Fruit fly (Drosophila melanogaster) whole organism, embryonic: Measurements from ENCODE around the gene Cyp313a5.

ENCODE experiments used
- Adf1 ChIP-seq: fragments of 200-800 bp; sonication (Bioruptor generic); IDR thresholded peaks from 2 replicates; pipeline ENCODE4 v1.3.6; 2022; ENCODE audit warnings: missing biosample characterization, missing genetic modification characterization
- Atf-2 ChIP-seq: fragments of 200-800 bp; sonication (Bioruptor generic); optimal IDR thresholded peaks from 2 replicates; lab custom pipeline; 2016; ENCODE audit warnings: missing biosample characterization, missing genetic modification characterization
- CG10147 ChIP-seq: fragments of 200-800 bp; sonication (Bioruptor generic); optimal IDR thresholded peaks from 2 replicates; lab custom pipeline; 2019; ENCODE audit warnings: missing biosample characterization, mild to moderate bottlenecking, missing genetic modification characterization, moderate library complexity
- CG11695 ChIP-seq: fragments of 200-800 bp; sonication (Bioruptor generic); IDR thresholded peaks from 3 replicates; pipeline ENCODE4 v1.3.6; 2022; ENCODE audit warnings: missing biosample characterization, missing genetic modification characterization
- CG11696 ChIP-seq: fragments of 200-800 bp; sonication (Bioruptor generic); IDR thresholded peaks from 2 replicates; pipeline ENCODE4 v1.3.6; 2022; ENCODE audit warnings: missing biosample characterization, missing genetic modification characterization
- CG11723 ChIP-seq: fragments of 200-800 bp; sonication (Bioruptor generic); optimal IDR thresholded peaks from 2 replicates; lab custom pipeline; 2017; ENCODE audit warnings: missing biosample characterization, mild to moderate bottlenecking, missing genetic modification characterization
- CG17385 ChIP-seq: fragments of 200-800 bp; sonication (Bioruptor generic); optimal IDR thresholded peaks from 3 replicates; lab custom pipeline; 2018; ENCODE audit warnings: missing biosample characterization, mild to moderate bottlenecking, missing genetic modification characterization
- CG17568 ChIP-seq: fragments of 200-800 bp; sonication (Bioruptor generic); optimal IDR thresholded peaks from 2 replicates; lab custom pipeline; 2018; ENCODE audit warnings: missing biosample characterization, mild to moderate bottlenecking, missing genetic modification characterization, moderate library complexity
- CG2889 ChIP-seq: fragments of 200-800 bp; sonication (Bioruptor generic); IDR thresholded peaks from 3 replicates; pipeline ENCODE4 v1.3.6; 2022; ENCODE audit warnings: missing biosample characterization, missing genetic modification characterization
- CG31365 ChIP-seq: fragments of 200-800 bp; sonication (Bioruptor generic); optimal IDR thresholded peaks from 2 replicates; lab custom pipeline; 2018; ENCODE audit warnings: missing biosample characterization, mild to moderate bottlenecking, missing genetic modification characterization
- CG3163 ChIP-seq: fragments of 200-800 bp; sonication (Bioruptor generic); optimal IDR thresholded peaks from 3 replicates; lab custom pipeline; 2016; ENCODE audit warnings: missing biosample characterization, missing genetic modification characterization
- CG32767 ChIP-seq: fragments of 200-800 bp; sonication (Bioruptor generic); IDR thresholded peaks from 2 replicates; pipeline ENCODE4 v1.3.6; 2022; ENCODE audit warnings: missing biosample characterization, missing genetic modification characterization
- CG3281 ChIP-seq: fragments of 200-800 bp; sonication (Bioruptor generic); optimal IDR thresholded peaks from 3 replicates; lab custom pipeline; 2017; ENCODE audit warnings: missing biosample characterization, mild to moderate bottlenecking, missing genetic modification characterization
- CG3407 ChIP-seq: fragments of 200-800 bp; sonication (Bioruptor generic); optimal IDR thresholded peaks from 2 replicates; lab custom pipeline; 2018; ENCODE audit warnings: missing biosample characterization, mild to moderate bottlenecking, missing genetic modification characterization
- CG6791 ChIP-seq: fragments of 200-800 bp; sonication (Bioruptor generic); IDR thresholded peaks from 3 replicates; pipeline ENCODE4 v1.3.6; 2022; ENCODE audit warnings: missing biosample characterization, missing genetic modification characterization; ENCODE audit not compliant: partially characterized antibody
- CG9215 ChIP-seq: fragments of 200-800 bp; sonication (Bioruptor generic); IDR thresholded peaks from 2 replicates; pipeline ENCODE4 v1.3.6; 2022; ENCODE audit warnings: missing biosample characterization, missing genetic modification characterization
- CG9876 ChIP-seq: fragments of 200-800 bp; sonication (Bioruptor generic); optimal IDR thresholded peaks from 2 replicates; lab custom pipeline; 2016; ENCODE audit warnings: missing biosample characterization, missing genetic modification characterization
- Dad ChIP-seq: fragments of 200-800 bp; sonication (Bioruptor generic); optimal IDR thresholded peaks from 3 replicates; lab custom pipeline; 2016; ENCODE audit warnings: missing biosample characterization, missing genetic modification characterization
- Doc2 ChIP-seq: fragments of 200-800 bp; sonication (Bioruptor generic); IDR thresholded peaks from 2 replicates; pipeline ENCODE4 v1.3.6; 2022; ENCODE audit warnings: missing biosample characterization, missing genetic modification characterization
- Drgx ChIP-seq: fragments of 200-800 bp; sonication (Bioruptor generic); IDR thresholded peaks from 2 replicates; pipeline ENCODE4 v1.3.6; 2022; ENCODE audit warnings: missing biosample characterization, missing genetic modification characterization
- Med ChIP-seq: fragments of 200-800 bp; sonication (Bioruptor generic); peaks from one replicate; lab custom pipeline; 2016; ENCODE audit warnings: missing biosample characterization, missing genetic modification characterization, mild to moderate bottlenecking, inconsistent platforms, moderate library complexity
- Myb ChIP-seq: fragments of 200-800 bp; sonication (Bioruptor generic); optimal IDR thresholded peaks from 2 replicates; lab custom pipeline; 2016; ENCODE audit warnings: missing biosample characterization, missing genetic modification characterization
- Nf-YA ChIP-seq: fragments of 200-800 bp; sonication (Bioruptor generic); IDR thresholded peaks from 2 replicates; pipeline ENCODE4 v1.3.6; 2022; ENCODE audit warnings: missing biosample characterization, missing genetic modification characterization
- Opbp ChIP-seq: fragments of 200-800 bp; sonication (Bioruptor generic); IDR thresholded peaks from 3 replicates; pipeline ENCODE4 v1.3.6; 2022; ENCODE audit warnings: missing biosample characterization, missing genetic modification characterization; ENCODE audit not compliant: partially characterized antibody
- Ravus ChIP-seq: fragments of 200-800 bp; sonication (Bioruptor generic); IDR thresholded peaks from 2 replicates; pipeline ENCODE4 v1.3.6; 2022; ENCODE audit warnings: missing biosample characterization, missing genetic modification characterization
- Rx ChIP-seq: fragments of 200-800 bp; sonication (Bioruptor generic); IDR thresholded peaks from 2 replicates; pipeline ENCODE4 v1.3.6; 2022; ENCODE audit warnings: missing biosample characterization, missing genetic modification characterization
- Scr ChIP-seq: fragments of 200-800 bp; sonication (Bioruptor generic); IDR thresholded peaks from 2 replicates; pipeline ENCODE4 v1.3.6; 2022; ENCODE audit warnings: missing biosample characterization, missing genetic modification characterization; ENCODE audit not compliant: partially characterized antibody
- bab2 ChIP-seq: fragments of 200-800 bp; sonication (Bioruptor generic); optimal IDR thresholded peaks from 2 replicates; lab custom pipeline; 2016; ENCODE audit warnings: missing biosample characterization, missing genetic modification characterization
- bbx ChIP-seq: fragments of 200-800 bp; sonication (Bioruptor generic); IDR thresholded peaks from 2 replicates; pipeline ENCODE4 v1.3.6; 2022; ENCODE audit warnings: missing biosample characterization, missing genetic modification characterization; ENCODE audit not compliant: partially characterized antibody
- br ChIP-seq: fragments of >200 bp; optimal IDR thresholded peaks from 2 replicates; lab custom pipeline; 2017
- cad ChIP-seq: fragments of >200 bp; optimal IDR thresholded peaks from 2 replicates; lab custom pipeline; 2017; ENCODE audit warnings: missing biosample characterization, missing genetic modification characterization
- dmrt11E ChIP-seq: fragments of 200-800 bp; sonication (Bioruptor generic); optimal IDR thresholded peaks from 3 replicates; lab custom pipeline; 2018; ENCODE audit warnings: missing biosample characterization, mild to moderate bottlenecking, missing genetic modification characterization, moderate library complexity
- ftz-f1 ChIP-seq: fragments of 200-800 bp; sonication (Bioruptor generic); optimal IDR thresholded peaks from 2 replicates; lab custom pipeline; 2016; ENCODE audit warnings: missing biosample characterization, missing genetic modification characterization
- gcm ChIP-seq: fragments of 200-800 bp; sonication (Bioruptor generic); optimal IDR thresholded peaks from 2 replicates; lab custom pipeline; 2019; ENCODE audit warnings: missing biosample characterization, mild to moderate bottlenecking, missing genetic modification characterization, moderate library complexity
- ind ChIP-seq: fragments of 200-800 bp; sonication (Bioruptor generic); optimal IDR thresholded peaks from 3 replicates; lab custom pipeline; 2016; ENCODE audit warnings: missing biosample characterization, missing genetic modification characterization
- insv ChIP-seq, 2 experiments: fragments of 200-800 bp; sonication (Bioruptor generic); optimal IDR thresholded peaks; 3 replicates each; lab custom pipeline; 2016 to 2018; ENCODE audit warnings: missing biosample characterization in 2 of 2, missing genetic modification characterization in 2 of 2
- klu ChIP-seq: fragments of 200-800 bp; sonication (Bioruptor generic); IDR thresholded peaks from 2 replicates; pipeline ENCODE4 v1.3.6; 2022; ENCODE audit warnings: missing biosample characterization, missing genetic modification characterization
- knrl ChIP-seq: fragments of 200-800 bp; sonication (Bioruptor generic); IDR thresholded peaks from 3 replicates; pipeline ENCODE4 v1.3.6; 2022; ENCODE audit warnings: missing biosample characterization, missing genetic modification characterization; ENCODE audit not compliant: partially characterized antibody
- lab ChIP-seq: fragments of 200-800 bp; sonication (Bioruptor generic); optimal IDR thresholded peaks from 3 replicates; lab custom pipeline; 2017; ENCODE audit warnings: missing biosample characterization, missing genetic modification characterization, mild to moderate bottlenecking, moderate library complexity, missing genetic modification reagents
- otp ChIP-seq: fragments of 200-800 bp; sonication (Bioruptor generic); IDR thresholded peaks from 3 replicates; pipeline ENCODE4, ENCODE4 v1.3.6; 2022; ENCODE audit warnings: missing biosample characterization, missing genetic modification characterization
- pita ChIP-seq: fragments of 200-800 bp; sonication (Bioruptor generic); optimal IDR thresholded peaks from 2 replicates; lab custom pipeline; 2017; ENCODE audit warnings: missing biosample characterization, mild to moderate bottlenecking, missing genetic modification characterization
- prd ChIP-seq, 3 experiments: fragments of >200 bp in 2 of 3; fragments of 200-800 bp in 1 of 3; sonication (Bioruptor generic) in 1 of 3; optimal IDR thresholded peaks in 2 of 3; IDR thresholded peaks in 1 of 3; 2 replicates in 2 of 3; 3 replicates in 1 of 3; pipeline versions ENCODE4 v1.3.6 to Lab custom; 2017 to 2022; ENCODE audit warnings: missing biosample characterization in 1 of 3, missing genetic modification characterization in 1 of 3
- run ChIP-seq: fragments of 200-800 bp; sonication (Bioruptor generic); optimal IDR thresholded peaks from 3 replicates; lab custom pipeline; 2018; ENCODE audit warnings: missing biosample characterization, mild to moderate bottlenecking, missing genetic modification characterization
- sc ChIP-seq, 3 experiments: fragments of >200 bp in 2 of 3; fragments of 200-800 bp in 1 of 3; sonication (Bioruptor generic) in 1 of 3; optimal IDR thresholded peaks; 2 replicates in 2 of 3; 3 replicates in 1 of 3; lab custom pipeline; 2017; ENCODE audit warnings: mild to moderate bottlenecking in 1 of 3, missing biosample characterization in 1 of 3, missing genetic modification characterization in 1 of 3, missing genetic modification reagents in 1 of 3
- sna ChIP-seq: fragments of 200-800 bp; sonication (Bioruptor generic); IDR thresholded peaks from 2 replicates; pipeline ENCODE4 v1.3.6; 2022; ENCODE audit warnings: missing biosample characterization, missing genetic modification characterization; ENCODE audit not compliant: partially characterized antibody
- sr ChIP-seq: fragments of 200-800 bp; sonication (Bioruptor generic); IDR thresholded peaks from 3 replicates; pipeline ENCODE4 v1.3.6; 2022; ENCODE audit warnings: missing biosample characterization, missing genetic modification characterization
- sug ChIP-seq: fragments of 200-800 bp; optimal IDR thresholded peaks from 2 replicates; lab custom pipeline; 2019; ENCODE audit warnings: missing biosample characterization, mild to moderate bottlenecking, missing genetic modification characterization, moderate library complexity
- yki ChIP-seq: fragments of >200 bp; optimal IDR thresholded peaks from 3 replicates; lab custom pipeline; 2018
- z ChIP-seq: fragments of 200-800 bp; sonication (Bioruptor generic); IDR thresholded peaks from 3 replicates; pipeline ENCODE4 v1.3.6; 2022; ENCODE audit warnings: missing biosample characterization, missing genetic modification characterization
- zfh1 ChIP-seq: fragments of 200-800 bp; sonication (Bioruptor generic); IDR thresholded peaks from 3 replicates; pipeline ENCODE4 v1.3.6; 2022; ENCODE audit warnings: missing biosample characterization, missing genetic modification characterization

Cyp313a5 gene

DNA sequence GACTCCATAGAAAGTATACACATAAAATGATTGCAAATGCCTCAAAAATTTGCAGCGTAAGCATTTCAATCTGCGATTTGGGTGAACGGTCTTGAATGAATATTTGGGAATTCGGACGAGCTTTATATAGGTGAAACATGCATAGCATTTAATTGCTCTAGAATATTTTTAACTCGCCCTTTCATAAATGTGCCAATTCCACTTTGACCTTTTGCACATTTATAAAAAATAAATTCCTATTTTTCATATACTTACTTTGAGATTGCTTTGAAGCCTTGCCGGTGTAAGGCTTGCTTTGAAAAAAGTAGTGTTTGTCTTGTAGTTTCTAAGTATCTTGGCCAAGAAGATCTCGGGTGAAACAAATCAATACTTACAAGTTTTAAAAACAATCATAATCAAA, at the start of gene Cyp313a5:
TSS of gene Cyp313a5 (minus strand) at position 101 of the 400 bp plus-strand sequence.
- TF ChIP-seq CG11696 (GFP tag; lab: Robert Waterston, UW) (no peak), ftz-f1 (GFP tag; lab: Kevin White, UChicago) (no peak), br (lab: Kevin White, UChicago) (no peak), CG10147 (GFP tag; lab: Kevin White, UChicago) (no peak), Atf-2 (GFP tag; lab: Kevin White, UChicago) (no peak), CG17568 (GFP tag; lab: Kevin White, UChicago) (no peak), Doc2 (GFP tag; lab: Robert Waterston, UW) (no peak), CG3281 (GFP tag; lab: Kevin White, UChicago) (no peak), cad (GFP tag; lab: Kevin White, UChicago) (no peak), klu (no peak), sug (no peak), CG2889 (GFP tag; lab: Robert Waterston, UW) (no peak), sc (optimal IDR thresholded peaks at IDR 0.05; lab: Kevin White, UChicago) (no peak), sc (GFP tag; optimal IDR thresholded peaks at IDR 0.05; lab: Kevin White, UChicago) (no peak), otp (GFP tag; lab: Robert Waterston, UW) (no peak), prd (optimal IDR thresholded peaks at IDR 0.05; lab: Kevin White, UChicago) (no peak), prd (GFP tag; IDR thresholded peaks at IDR 0.05; lab: Robert Waterston, UW) (no peak), CG3407 (no peak), Dad (no peak), yki (lab: Kevin White, UChicago) (no peak), zfh1 (no peak), run (tag; lab: Kevin White, UChicago) (no peak)

dm6 chr3R:12280729-12281342, 46.4 kb upstream of the Cyp313a5 start:
- TF ChIP-seq Nf-YA (GFP tag; lab: Robert Waterston, UW) (peak; percentile 87), CG17385 (GFP tag; lab: Kevin White, UChicago) (peak; percentile 11), CG6791 (GFP tag; lab: Robert Waterston, UW) (peak; percentile 70; the same call in 2 of the 3 replicates), insv (GFP tag; optimal IDR thresholded peaks at IDR 0.05; lab: Kevin White, UChicago) (peak; percentile 80 to 96), Opbp (peak; percentile 81; the same call in 2 of the 3 replicates), CG11723 (no peak), z (GFP tag; lab: Robert Waterston, UW) (peak; percentile 100), knrl (GFP tag; lab: Robert Waterston, UW) (peak; percentile 44; the same call in 2 of the 3 replicates), bab2 (GFP tag; lab: Kevin White, UChicago) (no peak), CG9876 (GFP tag; lab: Kevin White, UChicago) (no peak), CG31365 (tag; lab: Kevin White, UChicago) (no peak), Ravus (GFP tag; lab: Robert Waterston, UW) (no peak), yki (lab: Kevin White, UChicago) (no peak), Drgx (GFP tag; lab: Robert Waterston, UW) (peak; percentile 72), CG9215 (GFP tag; lab: Robert Waterston, UW) (no peak), Med (GFP tag; lab: Kevin White, UChicago) (peak; percentile 77), lab (GFP tag; lab: Kevin White, UChicago) (no peak), CG32767 (GFP tag; lab: Robert Waterston, UW) (peak; percentile 20; the same call in 1 of the 2 replicates), bbx (GFP tag; lab: Robert Waterston, UW) (peak; percentile 89), Rx (GFP tag; lab: Robert Waterston, UW) (no peak), Scr (GFP tag; lab: Robert Waterston, UW) (peak; percentile 70), CG3163 (GFP tag; lab: Kevin White, UChicago) (no peak), gcm (GFP tag; lab: Kevin White, UChicago) (peak; percentile 4), sna (GFP tag; lab: Robert Waterston, UW) (peak; percentile 53), CG11695 (GFP tag; lab: Robert Waterston, UW) (no peak), dmrt11E (tag; lab: Kevin White, UChicago) (no peak), pita (GFP tag; lab: Kevin White, UChicago) (no peak), sr (GFP tag; lab: Robert Waterston, UW) (peak; percentile 26; the same call in 1 of the 3 replicates), Adf1 (GFP tag; lab: Robert Waterston, UW) (peak; percentile 48; the same call in 1 of the 2 replicates), ind (GFP tag; lab: Kevin White, UChicago) (no peak), Myb (GFP tag; lab: Kevin White, UChicago) (no peak)
